Fruit fly (Drosophila melanogaster): ENCODE data around the gene CG3610.

The CG3610 gene

DNA sequence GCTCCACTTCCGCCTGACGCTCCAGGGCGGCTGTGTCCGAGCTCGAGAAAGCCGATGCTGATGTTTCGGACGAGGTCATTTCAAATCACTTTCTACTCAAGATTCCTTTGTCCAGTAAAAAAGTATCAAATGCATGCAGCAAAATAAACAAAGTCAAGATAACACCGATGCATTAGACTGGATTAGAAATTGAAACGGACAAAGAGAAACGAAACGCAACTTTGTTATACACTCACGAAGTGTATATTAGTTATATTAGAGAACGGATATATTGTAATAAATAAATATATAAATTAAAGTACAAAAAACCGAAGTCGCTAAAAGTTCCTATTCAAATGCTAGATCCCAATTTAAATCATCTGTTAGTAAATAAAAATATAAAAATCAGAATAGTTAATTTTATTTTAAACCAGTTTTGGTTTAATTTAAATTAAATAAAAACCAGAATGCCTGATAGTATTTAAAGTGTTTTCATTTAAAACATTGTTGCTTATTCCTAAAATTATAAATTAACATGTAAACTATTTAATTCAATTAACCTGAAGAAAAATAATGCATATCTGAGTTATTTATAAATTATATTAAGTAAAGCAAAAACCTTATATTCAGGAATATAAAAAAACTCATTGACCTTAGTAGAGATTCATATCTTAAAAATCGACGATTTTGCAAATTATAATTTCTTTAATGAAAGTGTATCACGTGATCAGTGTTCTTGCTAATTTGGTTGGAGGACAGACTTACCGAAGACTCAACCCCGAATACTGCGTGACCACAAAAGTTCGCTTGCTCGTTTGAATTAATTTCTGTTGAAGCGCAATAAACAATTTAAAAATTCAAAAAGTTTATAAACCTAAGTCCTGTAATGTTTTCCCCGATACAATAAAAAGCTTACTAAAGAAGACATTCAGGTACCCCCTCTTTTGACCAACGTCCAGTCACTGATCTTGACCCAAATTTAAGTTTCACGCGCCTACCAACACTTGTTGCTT, 49.2 kb downstream of the CG3610 start, which contains the start of gene Dph2 (continued):
- TF ChIP-seq klu (GFP tag; IDR thresholded peaks at IDR 0.05) (peak; percentile 40; the same call in 1 of the 2 replicates), tna (GFP tag; IDR thresholded peaks at IDR 0.05; ENCODE audit: partially characterized antibody) (no peak), Sin3A (optimal IDR thresholded peaks at IDR 0.05) (peak; percentile 53), sr (GFP tag; IDR thresholded peaks at IDR 0.05) (no peak), CG5180 (GFP tag; optimal IDR thresholded peaks at IDR 0.05) (no peak), CG10979 (tag; optimal IDR thresholded peaks at IDR 0.05) (peak; percentile 76), zfh1 (GFP tag; IDR thresholded peaks at IDR 0.05) (peak; percentile 80), lmd (GFP tag; IDR thresholded peaks at IDR 0.05) (peak; percentile 80), ems (GFP tag; optimal IDR thresholded peaks at IDR 0.05) (peak; percentile 17), CG3407 (GFP tag; optimal IDR thresholded peaks at IDR 0.05) (no peak), Dad (GFP tag; optimal IDR thresholded peaks at IDR 0.05) (peak; percentile 19), HHEX (GFP tag; optimal IDR thresholded peaks at IDR 0.05) (peak; percentile 37), Adf1 (GFP tag; IDR thresholded peaks at IDR 0.05) (no peak), CG18599 (GFP tag; optimal IDR thresholded peaks at IDR 0.05) (no peak), insv (GFP tag; optimal IDR thresholded peaks at IDR 0.05) (peak in 1 of 2 experiments; percentile 15), Hsf (GFP tag; optimal IDR thresholded peaks at IDR 0.05) (peak; percentile 45), Atf-2 (GFP tag; optimal IDR thresholded peaks at IDR 0.05) (peak; percentile 29), CG6272 (GFP tag; IDR thresholded peaks at IDR 0.05) (no peak; the same call in 1 of the 2 replicates), CG12236 (GFP tag; optimal IDR thresholded peaks at IDR 0.05) (no peak), H15 (GFP tag; IDR thresholded peaks at IDR 0.05) (peak; percentile 48; the same call in 1 of the 3 replicates), CG12299 (tag; optimal IDR thresholded peaks at IDR 0.05) (peak; percentile 66), Ravus (GFP tag; IDR thresholded peaks at IDR 0.05) (peak; percentile 44), CG3726 (GFP tag; IDR thresholded peaks at IDR 0.05) (no peak; the same call in 2 of the 3 replicates), CG4328 (GFP tag; optimal IDR thresholded peaks at IDR 0.05) (peak; percentile 57), ind (GFP tag; optimal IDR thresholded peaks at IDR 0.05) (peak; percentile 52), CG16813 (GFP tag; IDR thresholded peaks at IDR 0.05; ENCODE audit: partially characterized antibody) (no peak), CG34224 (GFP tag; IDR thresholded peaks at IDR 0.05; ENCODE audit: partially characterized antibody) (no peak), CG15601 (tag; optimal IDR thresholded peaks at IDR 0.05) (peak; percentile 63), CG17829 (tag; optimal IDR thresholded peaks at IDR 0.05) (peak; percentile 86), vnd (GFP tag; IDR thresholded peaks at IDR 0.05; ENCODE audit: partially characterized antibody) (no peak), CG17612 (GFP tag; IDR thresholded peaks at IDR 0.05) (peak; percentile 36; the same call in 1 of the 2 replicates), CG17385 (GFP tag; optimal IDR thresholded peaks at IDR 0.05) (peak; percentile 65), CG8924 (tag; optimal IDR thresholded peaks at IDR 0.05) (peak; percentile 91), Ptx1 (GFP tag; IDR thresholded peaks at IDR 0.05) (peak; percentile 88), CG11695 (GFP tag; IDR thresholded peaks at IDR 0.05) (peak; percentile 86), trem (tag; optimal IDR thresholded peaks at IDR 0.05) (peak; percentile 56), E2f1 (GFP tag; IDR thresholded peaks at IDR 0.05) (peak; percentile 88), emc (GFP tag; optimal IDR thresholded peaks at IDR 0.05) (no peak), YL-1 (GFP tag; optimal IDR thresholded peaks at IDR 0.05) (peak; percentile 25), CG13775 (GFP tag; optimal IDR thresholded peaks at IDR 0.05) (peak; percentile 42), Hr51 (GFP tag; optimal IDR thresholded peaks at IDR 0.05) (peak in 1 of 2 experiments; percentile 87), CG16863 (GFP tag; optimal IDR thresholded peaks at IDR 0.05) (peak; percentile 11), CG32772 (GFP tag; IDR thresholded peaks at IDR 0.05) (peak; percentile 75), odd (GFP tag; optimal IDR thresholded peaks at IDR 0.05) (no peak), Blimp-1 (GFP tag; optimal IDR thresholded peaks at IDR 0.05) (peak; percentile 78), PHDP (tag; optimal IDR thresholded peaks at IDR 0.05) (peak; percentile 80), Mrtf (GFP tag; IDR thresholded peaks at IDR 0.05) (peak; percentile 47; the same call in 1 of the 3 replicates), CG6254 (GFP tag; optimal IDR thresholded peaks at IDR 0.05) (no peak)
